Worm (Caenorhabditis elegans): ENCODE data around the gene Y22D7AL.16.

DNA sequence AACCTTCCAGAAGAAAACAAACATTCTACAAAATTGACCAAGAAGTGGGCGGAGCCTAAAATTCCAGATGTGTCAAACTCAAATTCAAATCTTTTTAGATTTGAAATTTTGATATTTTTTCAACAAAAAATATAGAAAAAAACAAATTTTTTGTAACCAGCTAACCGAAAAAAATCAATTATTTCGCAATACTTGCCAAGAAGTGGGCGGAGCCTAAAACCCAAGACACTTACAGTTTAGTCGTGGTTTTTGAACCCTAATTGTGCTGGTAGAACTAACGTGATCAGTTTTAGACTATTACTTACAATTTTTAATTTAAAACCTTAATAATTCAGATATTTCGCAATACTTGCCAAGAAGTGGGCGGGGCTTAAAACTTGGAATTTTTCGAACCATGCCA, 8.3 kb upstream of the Y22D7AL.16 start:
- no peak for TF ChIP-seq nhr-67 (tag; optimal IDR thresholded peaks at IDR 0.05)
- no peak for TF ChIP-seq snpc-4 (tag; optimal IDR thresholded peaks at IDR 0.05)
- no peak for TF ChIP-seq jun-1 (tag; optimal IDR thresholded peaks at IDR 0.05)
- no peak for TF ChIP-seq unc-62 (GFP tag; optimal IDR thresholded peaks at IDR 0.05)
